Fruit fly (Drosophila melanogaster) whole organism, embryonic: Measurements from ENCODE around the gene Ppm1.

Source experiments
- Abd-B ChIP-seq: fragments of 200-800 bp; sonication (Bioruptor generic); optimal IDR thresholded peaks from 2 replicates; lab custom pipeline; 2018; ENCODE audit warnings: missing biosample characterization, mild to moderate bottlenecking, missing genetic modification characterization, moderate library complexity
- Awh ChIP-seq: fragments of 200-800 bp; sonication (Bioruptor generic); IDR thresholded peaks from 2 replicates; pipeline ENCODE4, ENCODE4 v1.3.6; 2022; ENCODE audit warnings: missing biosample characterization, missing genetic modification characterization
- CG10462 ChIP-seq: fragments of 200-800 bp; sonication (Bioruptor generic); optimal IDR thresholded peaks from 2 replicates; lab custom pipeline; 2016; ENCODE audit warnings: missing biosample characterization, missing genetic modification characterization
- CG11723 ChIP-seq: fragments of 200-800 bp; sonication (Bioruptor generic); optimal IDR thresholded peaks from 2 replicates; lab custom pipeline; 2017; ENCODE audit warnings: missing biosample characterization, mild to moderate bottlenecking, missing genetic modification characterization
- CG12104 ChIP-seq: fragments of 200-800 bp; sonication (Bioruptor generic); optimal IDR thresholded peaks from 3 replicates; lab custom pipeline; 2016; ENCODE audit warnings: missing biosample characterization, missing genetic modification characterization
- CG12155 ChIP-seq: fragments of 200-800 bp; sonication (Bioruptor generic); optimal IDR thresholded peaks from 3 replicates; lab custom pipeline; 2016; ENCODE audit warnings: missing biosample characterization, missing genetic modification characterization
- CG12219 ChIP-seq: fragments of 200-800 bp; sonication (Bioruptor generic); optimal IDR thresholded peaks from 3 replicates; lab custom pipeline; 2018; ENCODE audit warnings: missing biosample characterization, mild to moderate bottlenecking, missing genetic modification characterization
- CG14667 ChIP-seq: fragments of 200-800 bp; sonication (Bioruptor generic); IDR thresholded peaks from 2 replicates; pipeline ENCODE4 v1.3.6; 2022; ENCODE audit warnings: missing biosample characterization, missing genetic modification characterization
- CG1603 ChIP-seq: fragments of 200-800 bp; sonication (Bioruptor generic); optimal IDR thresholded peaks from 2 replicates; lab custom pipeline; 2019; ENCODE audit warnings: missing biosample characterization, mild to moderate bottlenecking, missing genetic modification characterization, moderate library complexity
- CG17385 ChIP-seq: fragments of 200-800 bp; sonication (Bioruptor generic); optimal IDR thresholded peaks from 3 replicates; lab custom pipeline; 2018; ENCODE audit warnings: missing biosample characterization, mild to moderate bottlenecking, missing genetic modification characterization
- CG1792 ChIP-seq: fragments of 200-800 bp; sonication (Bioruptor generic); optimal IDR thresholded peaks from 2 replicates; lab custom pipeline; 2016; ENCODE audit warnings: missing biosample characterization, missing genetic modification characterization
- CG2875 ChIP-seq: fragments of 200-800 bp; sonication (Bioruptor generic); optimal IDR thresholded peaks from 2 replicates; lab custom pipeline; 2017; ENCODE audit warnings: missing biosample characterization, mild to moderate bottlenecking, missing genetic modification characterization, missing genetic modification reagents
- CG3163 ChIP-seq: fragments of 200-800 bp; sonication (Bioruptor generic); optimal IDR thresholded peaks from 3 replicates; lab custom pipeline; 2016; ENCODE audit warnings: missing biosample characterization, missing genetic modification characterization
- CG32772 ChIP-seq: fragments of 200-800 bp; sonication (Bioruptor generic); IDR thresholded peaks from 2 replicates; pipeline ENCODE4 v1.3.6; 2022; ENCODE audit warnings: missing biosample characterization, missing genetic modification characterization
- CG3407 ChIP-seq: fragments of 200-800 bp; sonication (Bioruptor generic); optimal IDR thresholded peaks from 2 replicates; lab custom pipeline; 2018; ENCODE audit warnings: missing biosample characterization, mild to moderate bottlenecking, missing genetic modification characterization
- CG4360 ChIP-seq: fragments of 200-800 bp; sonication (Bioruptor generic); IDR thresholded peaks from 2 replicates; pipeline ENCODE4 v1.3.6; 2022; ENCODE audit warnings: missing biosample characterization, missing genetic modification characterization
- CG4707 ChIP-seq: fragments of 200-800 bp; sonication (Bioruptor generic); optimal IDR thresholded peaks from 2 replicates; lab custom pipeline; 2018; ENCODE audit warnings: missing biosample characterization, mild to moderate bottlenecking, missing genetic modification characterization, moderate library complexity
- CG4730 ChIP-seq: fragments of 200-800 bp; sonication (Bioruptor generic); IDR thresholded peaks from 2 replicates; pipeline ENCODE4 v1.3.6; 2022; ENCODE audit warnings: missing biosample characterization, missing genetic modification characterization
- CG6272 ChIP-seq: fragments of 200-800 bp; sonication (Bioruptor generic); IDR thresholded peaks from 2 replicates; pipeline ENCODE4 v1.3.6; 2022; ENCODE audit warnings: missing biosample characterization, missing genetic modification characterization
- CG6854 ChIP-seq: fragments of 200-800 bp; sonication (Bioruptor generic); optimal IDR thresholded peaks from 3 replicates; lab custom pipeline; 2017; ENCODE audit warnings: missing biosample characterization, mild to moderate bottlenecking, missing genetic modification characterization
- CG7372 ChIP-seq: fragments of 200-800 bp; sonication (Bioruptor generic); IDR thresholded peaks from 2 replicates; pipeline ENCODE4 v1.3.6; 2022; ENCODE audit warnings: missing biosample characterization, missing genetic modification characterization
- CG7745 ChIP-seq: fragments of 200-800 bp; sonication (Bioruptor generic); optimal IDR thresholded peaks from 2 replicates; lab custom pipeline; 2018; ENCODE audit warnings: missing biosample characterization, mild to moderate bottlenecking, missing genetic modification characterization, moderate library complexity
- CG8359 ChIP-seq: fragments of 200-800 bp; sonication (Bioruptor generic); optimal IDR thresholded peaks from 2 replicates; lab custom pipeline; 2017; ENCODE audit warnings: missing biosample characterization, mild to moderate bottlenecking, missing genetic modification characterization, borderline replicate concordance
- CG8388 ChIP-seq: fragments of 200-800 bp; sonication (Bioruptor generic); optimal IDR thresholded peaks from 2 replicates; lab custom pipeline; 2019; ENCODE audit warnings: missing biosample characterization, mild to moderate bottlenecking, missing genetic modification characterization, moderate library complexity
- D19A ChIP-seq: fragments of 200-800 bp; optimal IDR thresholded peaks from 3 replicates; lab custom pipeline; 2019; ENCODE audit warnings: missing biosample characterization, mild to moderate bottlenecking, missing genetic modification characterization, moderate library complexity
- Dbx ChIP-seq: fragments of 200-800 bp; sonication (Bioruptor generic); IDR thresholded peaks from 3 replicates; pipeline ENCODE4 v1.3.6; 2022; ENCODE audit warnings: missing biosample characterization, missing genetic modification characterization
- Dp ChIP-seq: fragments of 200-800 bp; sonication (Bioruptor generic); optimal IDR thresholded peaks from 2 replicates; lab custom pipeline; 2018; ENCODE audit warnings: missing biosample characterization, mild to moderate bottlenecking, missing genetic modification characterization, moderate library complexity
- Eip74EF ChIP-seq, 2 experiments: fragments of 200-800 bp in 1 of 2; fragments of >200 bp in 1 of 2; sonication (Bioruptor generic) in 1 of 2; optimal IDR thresholded peaks; 2 replicates each; lab custom pipeline; 2017 to 2019; ENCODE audit warnings: missing biosample characterization in 2 of 2, missing genetic modification characterization in 2 of 2, mild to moderate bottlenecking in 1 of 2, moderate library complexity in 1 of 2
- Nf-YA ChIP-seq: fragments of 200-800 bp; sonication (Bioruptor generic); IDR thresholded peaks from 2 replicates; pipeline ENCODE4 v1.3.6; 2022; ENCODE audit warnings: missing biosample characterization, missing genetic modification characterization
- Optix ChIP-seq: fragments of 200-800 bp; sonication (Bioruptor generic); IDR thresholded peaks from 3 replicates; pipeline ENCODE4 v1.3.6; 2022; ENCODE audit warnings: missing biosample characterization, missing genetic modification characterization
- PHDP ChIP-seq: fragments of 200-800 bp; sonication (Bioruptor generic); optimal IDR thresholded peaks from 3 replicates; lab custom pipeline; 2018; ENCODE audit warnings: missing biosample characterization, mild to moderate bottlenecking, missing genetic modification characterization, moderate library complexity
- bbx ChIP-seq: fragments of 200-800 bp; sonication (Bioruptor generic); IDR thresholded peaks from 2 replicates; pipeline ENCODE4 v1.3.6; 2022; ENCODE audit warnings: missing biosample characterization, missing genetic modification characterization; ENCODE audit not compliant: partially characterized antibody
- bowl ChIP-seq: fragments of 200-800 bp; sonication (Bioruptor generic); IDR thresholded peaks from 2 replicates; pipeline ENCODE4 v1.3.6; 2022; ENCODE audit warnings: missing biosample characterization, missing genetic modification characterization
- br ChIP-seq: fragments of >200 bp; optimal IDR thresholded peaks from 2 replicates; lab custom pipeline; 2017
- da ChIP-seq: fragments of 200-800 bp; sonication (Bioruptor generic); optimal IDR thresholded peaks from 2 replicates; lab custom pipeline; 2016; ENCODE audit warnings: missing biosample characterization, missing genetic modification characterization
- dati ChIP-seq: fragments of 200-800 bp; sonication (Bioruptor generic); IDR thresholded peaks from 2 replicates; pipeline ENCODE4 v1.3.6; 2022; ENCODE audit warnings: missing biosample characterization, missing genetic modification characterization
- dmrt99B ChIP-seq: fragments of 200-800 bp; sonication (Bioruptor generic); optimal IDR thresholded peaks from 2 replicates; lab custom pipeline; 2018; ENCODE audit warnings: missing biosample characterization, mild to moderate bottlenecking, missing genetic modification characterization, moderate library complexity
- dysf ChIP-seq: fragments of 200-800 bp; sonication (Bioruptor generic); IDR thresholded peaks from 3 replicates; pipeline ENCODE4 v1.3.6; 2022; ENCODE audit warnings: missing biosample characterization, missing genetic modification characterization
- en ChIP-seq: fragments of 200-800 bp; sonication (Bioruptor generic); optimal IDR thresholded peaks from 2 replicates; lab custom pipeline; 2016; ENCODE audit warnings: missing biosample characterization, missing genetic modification characterization
- eyg ChIP-seq: fragments of 200-800 bp; sonication (Bioruptor generic); optimal IDR thresholded peaks from 3 replicates; lab custom pipeline; 2016; ENCODE audit warnings: missing biosample characterization, missing genetic modification characterization
- fru ChIP-seq: fragments of >200 bp; optimal IDR thresholded peaks from 2 replicates; lab custom pipeline; 2017
- jing ChIP-seq: fragments of 200-800 bp; sonication (Bioruptor generic); optimal IDR thresholded peaks from 2 replicates; lab custom pipeline; 2018; ENCODE audit warnings: missing biosample characterization, mild to moderate bottlenecking, missing genetic modification characterization
- repo ChIP-seq: fragments of 200-800 bp; sonication (Bioruptor generic); optimal IDR thresholded peaks from 2 replicates; lab custom pipeline; 2016; ENCODE audit warnings: missing biosample characterization, missing genetic modification characterization
- sens ChIP-seq: fragments of 200-800 bp; sonication (Bioruptor generic); peaks from one replicate; lab custom pipeline; 2016; ENCODE audit warnings: missing biosample characterization, missing genetic modification characterization
- slp2 ChIP-seq: fragments of 200-800 bp; sonication (Bioruptor generic); optimal IDR thresholded peaks from 2 replicates; lab custom pipeline; 2016; ENCODE audit warnings: missing biosample characterization, missing genetic modification characterization
- tio ChIP-seq: fragments of 200-800 bp; sonication (Bioruptor generic); optimal IDR thresholded peaks from 2 replicates; lab custom pipeline; 2017; ENCODE audit warnings: missing biosample characterization, missing genetic modification characterization, inconsistent platforms
- usp ChIP-seq: fragments of >200 bp; optimal IDR thresholded peaks from 2 replicates; lab custom pipeline; 2017; ENCODE audit warnings: missing biosample characterization, missing genetic modification characterization
- wor ChIP-seq: fragments of 200-800 bp; sonication (Bioruptor generic); IDR thresholded peaks from 2 replicates; pipeline ENCODE4 v1.3.6; 2022; ENCODE audit warnings: missing biosample characterization, missing genetic modification characterization
- zfh1 ChIP-seq: fragments of 200-800 bp; sonication (Bioruptor generic); IDR thresholded peaks from 3 replicates; pipeline ENCODE4 v1.3.6; 2022; ENCODE audit warnings: missing biosample characterization, missing genetic modification characterization

The Ppm1 gene

DNA sequence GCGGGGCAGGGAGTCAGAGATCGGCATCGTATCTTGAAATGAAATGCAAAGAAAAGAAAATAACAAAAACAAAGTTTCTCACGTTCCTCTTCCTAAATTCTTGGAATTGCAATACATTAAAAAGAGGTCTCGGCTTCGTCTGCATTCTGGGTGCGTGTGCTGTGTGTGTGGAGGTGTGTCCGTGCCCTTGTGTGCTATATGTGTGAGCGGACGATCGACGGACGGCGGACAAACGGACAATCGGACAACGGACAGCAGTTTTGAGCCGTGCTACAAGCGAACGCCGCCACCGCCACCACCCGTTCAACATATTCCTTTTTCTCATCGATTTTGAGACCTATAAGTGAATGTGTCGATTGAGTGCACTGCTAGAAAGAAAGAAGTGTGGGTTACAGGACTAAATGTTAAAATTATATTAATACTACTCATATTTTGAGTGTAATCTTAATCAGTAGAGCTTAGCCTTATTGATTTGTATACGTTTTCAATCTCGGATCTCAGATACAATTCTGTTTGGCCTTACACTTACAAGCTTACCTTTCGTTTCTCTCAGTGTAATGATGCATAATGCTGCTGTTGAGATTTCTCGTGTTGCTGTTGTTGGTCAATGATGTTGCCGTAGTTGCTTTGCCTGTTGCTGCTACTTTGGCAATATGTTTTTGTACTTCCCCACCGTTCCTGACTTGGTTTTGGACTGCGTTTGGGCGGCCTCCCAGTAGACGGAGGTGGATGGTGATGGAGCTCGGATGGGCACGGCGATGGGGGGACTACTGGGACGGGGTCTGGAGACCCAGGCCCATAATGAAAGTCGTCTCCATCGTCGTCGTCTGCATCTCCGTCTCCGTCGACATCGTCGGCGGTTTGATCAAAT lies 40.2 kb downstream of the Ppm1 start (continued):
- TF ChIP-seq CG6854 (GFP tag; lab: Kevin White, UChicago): no peak
- no peak for TF ChIP-seq Dbx
- peak; percentile 29 for TF ChIP-seq en (GFP tag; lab: Kevin White, UChicago)
- no peak for TF ChIP-seq br
- TF ChIP-seq CG4360 (GFP tag; lab: Robert Waterston, UW): peak; percentile 52
- TF ChIP-seq eyg: no peak
- TF ChIP-seq CG7745 (tag; lab: Kevin White, UChicago): peak; percentile 33
- TF ChIP-seq bowl: no peak
- TF ChIP-seq CG2875: peak; percentile 79
- TF ChIP-seq sens (GFP tag; lab: Kevin White, UChicago): peak; percentile 98
- TF ChIP-seq Eip74EF (GFP tag; optimal IDR thresholded peaks at IDR 0.05; lab: Kevin White, UChicago): peak in 1 of 2 experiments; percentile 43
- TF ChIP-seq CG32772 (GFP tag; lab: Robert Waterston, UW): peak; percentile 58
- peak; percentile 67 for TF ChIP-seq slp2
- no peak for TF ChIP-seq Nf-YA (GFP tag; lab: Robert Waterston, UW)
- peak; percentile 69 for TF ChIP-seq dmrt99B (tag; lab: Kevin White, UChicago)
- TF ChIP-seq CG4730 (GFP tag; lab: Robert Waterston, UW): peak; percentile 40; the same call in 1 of the 2 replicates
- peak; percentile 64 for TF ChIP-seq wor (GFP tag; lab: Robert Waterston, UW)
- TF ChIP-seq CG1792: peak; percentile 22
- peak; percentile 92 for TF ChIP-seq zfh1 (GFP tag; lab: Robert Waterston, UW)
- TF ChIP-seq fru: no peak
- peak; percentile 61 for TF ChIP-seq CG17385
- TF ChIP-seq bbx: no peak
- TF ChIP-seq CG4707 (GFP tag; lab: Kevin White, UChicago): peak; percentile 75
- TF ChIP-seq usp (GFP tag; lab: Kevin White, UChicago): no peak
- TF ChIP-seq CG8359 (GFP tag; lab: Kevin White, UChicago): peak; percentile 85
- TF ChIP-seq CG12155 (GFP tag; lab: Kevin White, UChicago): peak; percentile 69
- TF ChIP-seq dysf (GFP tag; lab: Robert Waterston, UW): peak; percentile 52; the same call in 1 of the 3 replicates
- TF ChIP-seq Optix (GFP tag; lab: Robert Waterston, UW): peak; percentile 70; the same call in 1 of the 3 replicates
- TF ChIP-seq CG10462 (GFP tag; lab: Kevin White, UChicago): peak; percentile 63
- peak; percentile 30; the same call in 1 of the 2 replicates for TF ChIP-seq Awh
- TF ChIP-seq tio (GFP tag; lab: Kevin White, UChicago): peak; percentile 78
- peak; percentile 86 for TF ChIP-seq D19A (tag; lab: Kevin White, UChicago)
- TF ChIP-seq dati (GFP tag; lab: Robert Waterston, UW): peak; percentile 15; the same call in 1 of the 2 replicates
- TF ChIP-seq CG7372: peak; percentile 62
- no peak for TF ChIP-seq Dp (GFP tag; lab: Kevin White, UChicago)
- TF ChIP-seq CG3407 (GFP tag; lab: Kevin White, UChicago): peak; percentile 63
- peak; percentile 81 for TF ChIP-seq CG12219 (GFP tag; lab: Kevin White, UChicago)
- TF ChIP-seq PHDP (tag; lab: Kevin White, UChicago): peak; percentile 61
- peak; percentile 57 for TF ChIP-seq jing (GFP tag; lab: Kevin White, UChicago)
- TF ChIP-seq CG8388 (GFP tag; lab: Kevin White, UChicago): peak; percentile 90
- TF ChIP-seq CG14667 (GFP tag; lab: Robert Waterston, UW): peak; percentile 45; the same call in 1 of the 2 replicates
- TF ChIP-seq CG1603 (tag; lab: Kevin White, UChicago): peak; percentile 94
- TF ChIP-seq da (GFP tag; lab: Kevin White, UChicago): peak; percentile 48
- TF ChIP-seq Abd-B (GFP tag; lab: Kevin White, UChicago): peak; percentile 74
- peak; percentile 60 for TF ChIP-seq repo (GFP tag; lab: Kevin White, UChicago)
- peak; percentile 65 for TF ChIP-seq CG11723 (GFP tag; lab: Kevin White, UChicago)
- no peak for TF ChIP-seq CG3163 (GFP tag; lab: Kevin White, UChicago)
- peak; percentile 54 for TF ChIP-seq CG12104 (GFP tag; lab: Kevin White, UChicago)
- no peak for TF ChIP-seq CG6272 (GFP tag; lab: Robert Waterston, UW)
